Fruit fly (Drosophila melanogaster) whole organism, wandering third instar larva: ENCODE data around the gene scyl.

Source experiments
- Abd-B ChIP-seq: fragments of >200 bp; optimal IDR thresholded peaks from 2 replicates; lab custom pipeline; 2017; ENCODE audit warnings: missing biosample characterization, missing genetic modification characterization
- CG32264 ChIP-seq: fragments of 200-800 bp; sonication (Bioruptor generic); optimal IDR thresholded peaks from 2 replicates; lab custom pipeline; 2016; ENCODE audit warnings: missing biosample characterization, missing genetic modification characterization
- CG9705 ChIP-seq: fragments of 200-800 bp; sonication (Bioruptor generic); optimal IDR thresholded peaks from 2 replicates; lab custom pipeline; 2018; ENCODE audit warnings: missing biosample characterization, mild to moderate bottlenecking, missing genetic modification characterization
- CrebA ChIP-seq: fragments of 200-800 bp; sonication (Bioruptor generic); optimal IDR thresholded peaks from 2 replicates; lab custom pipeline; 2016; ENCODE audit warnings: missing biosample characterization, mild to moderate bottlenecking, missing genetic modification characterization, borderline replicate concordance
- Dfd ChIP-seq: fragments of >200 bp; optimal IDR thresholded peaks from 2 replicates; lab custom pipeline; 2017; ENCODE audit warnings: missing biosample characterization, missing genetic modification characterization
- Dif ChIP-seq: fragments of 200-275, 200-300 bp; sonication (Bioruptor generic); optimal IDR thresholded peaks from 2 replicates; lab custom pipeline; 2018; ENCODE audit warnings: missing biosample characterization, missing genetic modification characterization; ENCODE audit not compliant: partially characterized antibody
- GATAd ChIP-seq: sonication (Bioruptor generic); optimal IDR thresholded peaks from 2 replicates; lab custom pipeline; 2016; ENCODE audit warnings: missing biosample characterization, missing genetic modification characterization
- HLH106 ChIP-seq: fragments of 200-800 bp; optimal IDR thresholded peaks from 3 replicates; lab custom pipeline; 2019; ENCODE audit warnings: missing biosample characterization, mild to moderate bottlenecking, missing genetic modification characterization, moderate library complexity
- Hnf4 ChIP-seq: fragments of 200-800 bp; sonication (Bioruptor generic); optimal IDR thresholded peaks from 2 replicates; lab custom pipeline; 2016; ENCODE audit warnings: missing biosample characterization, mild to moderate bottlenecking, missing genetic modification characterization
- Hr78 ChIP-seq: fragments of >200 bp; optimal IDR thresholded peaks from 2 replicates; lab custom pipeline; 2017; ENCODE audit warnings: missing biosample characterization, missing genetic modification characterization
- Hr83 ChIP-seq: fragments of 200-300 bp; sonication (Bioruptor generic); optimal IDR thresholded peaks from 2 replicates; lab custom pipeline; 2016; ENCODE audit warnings: missing biosample characterization, mild to moderate bottlenecking, missing genetic modification characterization, moderate library complexity; ENCODE audit not compliant: poor library complexity, severe bottlenecking
- Jra ChIP-seq: sonication (Bioruptor generic); optimal IDR thresholded peaks from 2 replicates; lab custom pipeline; 2016; ENCODE audit warnings: missing biosample characterization, missing genetic modification characterization
- Mio ChIP-seq: sonication (Bioruptor generic); optimal IDR thresholded peaks from 2 replicates; lab custom pipeline; 2016; ENCODE audit warnings: missing biosample characterization, missing genetic modification characterization
- Myc ChIP-seq: fragments of >200 bp; optimal IDR thresholded peaks from 2 replicates; lab custom pipeline; 2017
- N ChIP-seq: fragments of >200 bp; optimal IDR thresholded peaks from 2 replicates; lab custom pipeline; 2018; ENCODE audit warnings: missing biosample characterization, missing external identifiers, missing genetic modification characterization
- OdsH ChIP-seq: fragments of 200-800 bp; sonication (Bioruptor generic); optimal IDR thresholded peaks from 2 replicates; lab custom pipeline; 2016; ENCODE audit warnings: missing biosample characterization, mild to moderate bottlenecking, missing genetic modification characterization
- Rel ChIP-seq, 2 experiments: fragments of 200-800 bp; sonication (Bioruptor generic) in 1 of 2; optimal IDR thresholded peaks; 2 replicates in 1 of 2; 3 replicates in 1 of 2; lab custom pipeline; 2016 to 2019; ENCODE audit warnings: mild to moderate bottlenecking in 2 of 2, missing biosample characterization in 2 of 2, missing genetic modification characterization in 2 of 2, moderate library complexity in 1 of 2
- Sp1 ChIP-seq: fragments of 200-800 bp; sonication (Bioruptor generic); optimal IDR thresholded peaks from 3 replicates; lab custom pipeline; 2019; ENCODE audit warnings: missing biosample characterization, mild to moderate bottlenecking, missing genetic modification characterization, moderate library complexity
- Vsx2 ChIP-seq: fragments of 200-300, 225-300 bp; sonication (Bioruptor generic); optimal IDR thresholded peaks from 2 replicates; lab custom pipeline; 2018; ENCODE audit warnings: missing biosample characterization, missing genetic modification characterization; ENCODE audit not compliant: partially characterized antibody
- br ChIP-seq: fragments of 200-800 bp; sonication (Bioruptor generic); optimal IDR thresholded peaks from 2 replicates; lab custom pipeline; 2016; ENCODE audit warnings: missing biosample characterization, missing genetic modification characterization
- brk ChIP-seq: fragments of 200-800 bp; sonication (Bioruptor generic); optimal IDR thresholded peaks from 2 replicates; lab custom pipeline; 2016; ENCODE audit warnings: missing biosample characterization, mild to moderate bottlenecking, missing genetic modification characterization
- dl ChIP-seq, 2 experiments: fragments of 175-275, 200-275 bp in 1 of 2; fragments of 200-275 bp in 1 of 2; sonication (Bioruptor generic); optimal IDR thresholded peaks; lab custom pipeline; 2018; ENCODE audit warnings: mild to moderate bottlenecking in 2 of 2, missing biosample characterization in 2 of 2, missing genetic modification characterization in 2 of 2, moderate library complexity in 2 of 2; ENCODE audit not compliant: partially characterized antibody in 2 of 2, insufficient read depth in 1 of 2
- dmrt93B ChIP-seq: fragments of 200-800 bp; sonication (Bioruptor generic); optimal IDR thresholded peaks from 2 replicates; lab custom pipeline; 2018; ENCODE audit warnings: missing biosample characterization, mild to moderate bottlenecking, missing genetic modification characterization
- dsf ChIP-seq: sonication (Bioruptor generic); optimal IDR thresholded peaks from 2 replicates; lab custom pipeline; 2016; ENCODE audit warnings: missing biosample characterization, missing genetic modification characterization, borderline replicate concordance
- ey ChIP-seq: fragments of 200-800 bp; sonication (Bioruptor generic); optimal IDR thresholded peaks from 2 replicates; lab custom pipeline; 2016; ENCODE audit warnings: missing biosample characterization, missing genetic modification characterization
- foxo ChIP-seq, 2 experiments: fragments of 200-800 bp; sonication (Bioruptor generic); optimal IDR thresholded peaks; 2 replicates in 1 of 2; 3 replicates in 1 of 2; lab custom pipeline; 2016 to 2017; ENCODE audit warnings: missing biosample characterization in 2 of 2, missing genetic modification characterization in 2 of 2
- fru ChIP-seq: fragments of 200-800 bp; sonication (Bioruptor generic); optimal IDR thresholded peaks from 3 replicates; lab custom pipeline; 2016; ENCODE audit warnings: missing biosample characterization, mild to moderate bottlenecking, missing genetic modification characterization
- h ChIP-seq: fragments of 200-800 bp; sonication (Bioruptor generic); optimal IDR thresholded peaks from 3 replicates; lab custom pipeline; 2016; ENCODE audit warnings: missing biosample characterization, mild to moderate bottlenecking, missing genetic modification characterization
- jim ChIP-seq: fragments of 175-275, 200-325 bp; sonication (Bioruptor generic); optimal IDR thresholded peaks from 2 replicates; lab custom pipeline; 2016; ENCODE audit warnings: missing biosample characterization, mild to moderate bottlenecking, missing genetic modification characterization
- lola ChIP-seq: fragments of >200 bp; optimal IDR thresholded peaks from 2 replicates; lab custom pipeline; 2017; ENCODE audit warnings: missing biosample characterization, missing genetic modification characterization
- pan ChIP-seq: fragments of >200 bp; optimal IDR thresholded peaks from 2 replicates; lab custom pipeline; 2017
- psq ChIP-seq: fragments of 200-800 bp; sonication (Bioruptor generic); optimal IDR thresholded peaks from 3 replicates; lab custom pipeline; 2017; ENCODE audit warnings: missing biosample characterization, mild to moderate bottlenecking, missing genetic modification characterization, moderate library complexity
- rgr ChIP-seq: fragments of 200-800 bp; sonication (Bioruptor generic); optimal IDR thresholded peaks from 3 replicates; lab custom pipeline; 2016; ENCODE audit warnings: missing biosample characterization, mild to moderate bottlenecking, missing genetic modification characterization
- sage ChIP-seq: fragments of 200-800 bp; sonication (Bioruptor generic); optimal IDR thresholded peaks from 2 replicates; lab custom pipeline; 2016; ENCODE audit warnings: missing biosample characterization, mild to moderate bottlenecking, missing genetic modification characterization
- sv ChIP-seq: fragments of 200-800 bp; sonication (Bioruptor generic); optimal IDR thresholded peaks from 3 replicates; lab custom pipeline; 2016; ENCODE audit warnings: missing biosample characterization, missing genetic modification characterization
- tai ChIP-seq: sonication (Bioruptor generic); optimal IDR thresholded peaks from 2 replicates; lab custom pipeline; 2016; ENCODE audit warnings: missing biosample characterization, missing genetic modification characterization
- usp ChIP-seq: fragments of >200 bp; optimal IDR thresholded peaks from 2 replicates; lab custom pipeline; 2017; ENCODE audit warnings: missing biosample characterization, missing genetic modification characterization
- woc ChIP-seq: sonication (Bioruptor generic); optimal IDR thresholded peaks from 2 replicates; lab custom pipeline; 2016; ENCODE audit warnings: missing biosample characterization, mild to moderate bottlenecking, missing genetic modification characterization

The scyl gene

DNA sequence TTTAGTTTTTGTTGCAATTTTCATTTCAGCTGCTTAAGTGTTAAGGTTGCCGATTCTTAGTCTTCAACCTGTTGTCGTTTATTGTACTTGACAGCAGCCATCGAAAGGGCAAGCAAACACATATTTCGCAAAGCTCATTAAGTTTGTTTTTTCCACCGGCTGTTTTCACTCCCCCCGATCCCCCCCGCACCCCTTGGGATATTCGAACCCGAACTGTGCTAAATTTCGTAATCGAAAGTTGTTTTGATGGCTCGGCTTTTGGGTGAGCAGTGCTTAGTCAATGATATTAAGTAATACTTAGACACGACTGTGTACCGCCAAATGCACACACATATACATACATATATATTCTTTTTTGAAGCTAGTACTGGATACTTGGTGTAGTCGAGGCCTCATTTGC lies 11.9 kb downstream of the scyl start:
- TF ChIP-seq Myc, result no peak
- TF ChIP-seq HLH106 (tag; lab: Kevin White, UChicago), result no peak
- no peak for TF ChIP-seq Jra
- TF ChIP-seq Hr83 (GFP tag; lab: Kevin White, UChicago), result no peak
- TF ChIP-seq Vsx2 (GFP tag; lab: Kevin White, UChicago), result no peak
- TF ChIP-seq Hnf4 (GFP tag; lab: Kevin White, UChicago), result no peak
- no peak for TF ChIP-seq Hr78 (GFP tag; lab: Kevin White, UChicago)
- no peak for TF ChIP-seq brk (GFP tag; lab: Kevin White, UChicago)
- TF ChIP-seq rgr, result no peak
- no peak for TF ChIP-seq usp
- no peak for TF ChIP-seq dmrt93B (GFP tag; lab: Kevin White, UChicago)
- TF ChIP-seq dsf, result no peak
- TF ChIP-seq Dfd, result no peak
- TF ChIP-seq woc (GFP tag; lab: Kevin White, UChicago), result no peak

DNA sequence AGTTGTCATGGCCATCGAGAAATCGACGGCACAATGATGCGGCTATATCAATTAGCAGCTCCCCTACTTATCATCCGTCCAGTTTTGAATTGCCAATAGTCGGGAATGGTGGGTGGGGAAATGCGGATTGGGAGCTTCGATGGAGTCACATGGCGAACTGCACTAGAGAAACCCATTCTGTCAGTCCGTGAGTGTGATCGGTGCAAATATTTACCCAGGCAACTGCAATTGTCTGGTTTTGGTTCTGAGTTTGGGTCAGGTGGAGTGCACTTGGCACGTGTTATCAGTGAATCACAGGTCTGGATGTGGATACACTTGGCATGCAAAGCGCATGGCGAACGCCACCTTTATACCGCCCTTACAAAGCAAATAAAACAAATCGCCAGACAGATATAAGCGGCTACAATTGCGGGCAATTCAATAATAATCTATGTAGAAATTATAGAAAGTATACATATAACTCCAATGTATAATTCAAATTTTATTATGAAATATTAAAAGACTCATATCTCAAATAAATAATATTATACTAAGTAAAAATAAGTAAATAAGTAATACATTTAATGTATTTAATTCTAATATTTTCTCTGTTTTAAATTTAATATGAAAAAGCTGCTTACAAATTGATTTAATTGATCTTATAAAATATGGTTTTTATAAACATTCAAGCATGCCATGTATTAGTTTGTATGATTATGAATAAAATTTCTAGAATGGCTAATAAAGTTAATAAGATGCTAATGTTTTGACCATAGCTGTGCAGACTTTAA lies 20.3 kb downstream of the scyl start:
- peak; percentile 50 for TF ChIP-seq br (GFP tag; lab: Kevin White, UChicago)
- no peak for TF ChIP-seq tai (GFP tag; lab: Kevin White, UChicago)
- TF ChIP-seq OdsH, result peak; percentile 11
- no peak for TF ChIP-seq Hnf4 (GFP tag; lab: Kevin White, UChicago)
- no peak for TF ChIP-seq Jra
- TF ChIP-seq CrebA (GFP tag; lab: Kevin White, UChicago), result no peak
- TF ChIP-seq CG9705 (GFP tag; lab: Kevin White, UChicago), result no peak
- TF ChIP-seq dsf, result no peak
- TF ChIP-seq brk (GFP tag; lab: Kevin White, UChicago), result no peak
- no peak for TF ChIP-seq CG32264 (GFP tag; lab: Kevin White, UChicago)
- TF ChIP-seq N, result no peak
- TF ChIP-seq dl (GFP tag; optimal IDR thresholded peaks at IDR 0.05; lab: Kevin White, UChicago; ENCODE audit: insufficient read depth in 1 of 2, partially characterized antibody in 2 of 2), result no peak
- TF ChIP-seq dmrt93B (GFP tag; lab: Kevin White, UChicago), result no peak
- no peak for TF ChIP-seq Myc
- peak; percentile 63 for TF ChIP-seq h (GFP tag; lab: Kevin White, UChicago)
- TF ChIP-seq Dif (GFP tag; lab: Kevin White, UChicago), result no peak
- no peak for TF ChIP-seq sv (GFP tag; lab: Kevin White, UChicago)
- no peak for TF ChIP-seq usp
- no peak for TF ChIP-seq Abd-B
- TF ChIP-seq woc (GFP tag; lab: Kevin White, UChicago), result no peak
- TF ChIP-seq rgr, result peak; percentile 33
- no peak for TF ChIP-seq Dfd
- TF ChIP-seq Vsx2 (GFP tag; lab: Kevin White, UChicago), result no peak
- TF ChIP-seq GATAd, result no peak
- no peak for TF ChIP-seq Hr78 (GFP tag; lab: Kevin White, UChicago)
- no peak for TF ChIP-seq jim (GFP tag; lab: Kevin White, UChicago)
- TF ChIP-seq sage (GFP tag; lab: Kevin White, UChicago), result no peak
- no peak for TF ChIP-seq fru (GFP tag; lab: Kevin White, UChicago)
- no peak for TF ChIP-seq Mio (GFP tag; lab: Kevin White, UChicago)
- TF ChIP-seq lola (GFP tag; lab: Kevin White, UChicago), result no peak
- peak; percentile 25 for TF ChIP-seq ey
- TF ChIP-seq HLH106 (tag; lab: Kevin White, UChicago), result peak; percentile 11
- no peak for TF ChIP-seq pan
- TF ChIP-seq foxo (GFP tag; optimal IDR thresholded peaks at IDR 0.05; lab: Kevin White, UChicago), result peak in 1 of 2 experiments; percentile 45
- TF ChIP-seq Sp1 (GFP tag; lab: Kevin White, UChicago), result no peak
- peak; percentile 72 for TF ChIP-seq Hr83 (GFP tag; lab: Kevin White, UChicago)
- TF ChIP-seq psq (GFP tag; lab: Kevin White, UChicago), result no peak
- no peak for TF ChIP-seq Rel (GFP tag; optimal IDR thresholded peaks at IDR 0.05; lab: Kevin White, UChicago)
- no peak for TF ChIP-seq Rel (tag; optimal IDR thresholded peaks at IDR 0.05; lab: Kevin White, UChicago)
